Fruit fly (Drosophila melanogaster) whole organism, embryonic: ENCODE results near the gene CG8675.

Experiments used
- Abd-B ChIP-seq: fragments of 200-800 bp; sonication (Bioruptor generic); optimal IDR thresholded peaks from 2 replicates; lab custom pipeline; 2018; ENCODE audit warnings: missing biosample characterization, mild to moderate bottlenecking, missing genetic modification characterization, moderate library complexity
- Atf-2 ChIP-seq: fragments of 200-800 bp; sonication (Bioruptor generic); optimal IDR thresholded peaks from 2 replicates; lab custom pipeline; 2016; ENCODE audit warnings: missing biosample characterization, missing genetic modification characterization
- BEAF-32 ChIP-seq: fragments of 200-800 bp; sonication (Bioruptor generic); optimal IDR thresholded peaks from 3 replicates; lab custom pipeline; 2017; ENCODE audit warnings: missing biosample characterization, missing genetic modification characterization, mild to moderate bottlenecking, moderate library complexity, missing genetic modification reagents
- CG10979 ChIP-seq: fragments of 200-800 bp; sonication (Bioruptor generic); optimal IDR thresholded peaks from 2 replicates; lab custom pipeline; 2018; ENCODE audit warnings: missing biosample characterization, mild to moderate bottlenecking, missing genetic modification characterization, moderate library complexity
- CG11695 ChIP-seq: fragments of 200-800 bp; sonication (Bioruptor generic); IDR thresholded peaks from 3 replicates; pipeline ENCODE4 v1.3.6; 2022; ENCODE audit warnings: missing biosample characterization, missing genetic modification characterization
- CG12104 ChIP-seq: fragments of 200-800 bp; sonication (Bioruptor generic); optimal IDR thresholded peaks from 3 replicates; lab custom pipeline; 2016; ENCODE audit warnings: missing biosample characterization, missing genetic modification characterization
- CG12391 ChIP-seq: fragments of 200-800 bp; sonication (Bioruptor generic); optimal IDR thresholded peaks from 3 replicates; lab custom pipeline; 2018; ENCODE audit warnings: missing biosample characterization, mild to moderate bottlenecking, missing genetic modification characterization, moderate library complexity
- CG12769 ChIP-seq: fragments of 200-800 bp; sonication (Bioruptor generic); optimal IDR thresholded peaks from 2 replicates; lab custom pipeline; 2019; ENCODE audit warnings: missing biosample characterization, mild to moderate bottlenecking, missing genetic modification characterization, moderate library complexity
- CG14710 ChIP-seq: fragments of 200-800 bp; sonication (Bioruptor generic); optimal IDR thresholded peaks from 3 replicates; lab custom pipeline; 2019; ENCODE audit warnings: missing biosample characterization, mild to moderate bottlenecking, missing genetic modification characterization, moderate library complexity
- CG2116 ChIP-seq: fragments of 200-800 bp; sonication (Bioruptor generic); optimal IDR thresholded peaks from 3 replicates; lab custom pipeline; 2018; ENCODE audit warnings: missing biosample characterization, mild to moderate bottlenecking, missing genetic modification characterization
- CG2120 ChIP-seq: fragments of 200-800 bp; sonication (Bioruptor generic); optimal IDR thresholded peaks from 3 replicates; lab custom pipeline; 2016; ENCODE audit warnings: missing biosample characterization, missing genetic modification characterization
- CG2889 ChIP-seq: fragments of 200-800 bp; sonication (Bioruptor generic); IDR thresholded peaks from 3 replicates; pipeline ENCODE4 v1.3.6; 2022; ENCODE audit warnings: missing biosample characterization, missing genetic modification characterization
- CG30020 ChIP-seq: fragments of 200-800 bp; optimal IDR thresholded peaks from 2 replicates; lab custom pipeline; 2019; ENCODE audit warnings: missing biosample characterization, mild to moderate bottlenecking, missing genetic modification characterization, moderate library complexity
- CG31388 ChIP-seq: fragments of 200-800 bp; sonication (Bioruptor generic); optimal IDR thresholded peaks from 2 replicates; lab custom pipeline; 2016; ENCODE audit warnings: missing biosample characterization, missing genetic modification characterization
- CG33557 ChIP-seq: fragments of 200-800 bp; sonication (Bioruptor generic); optimal IDR thresholded peaks from 2 replicates; lab custom pipeline; 2019; ENCODE audit warnings: missing biosample characterization, mild to moderate bottlenecking, missing genetic modification characterization, moderate library complexity
- CG3995 ChIP-seq: fragments of 200-800 bp; sonication (Bioruptor generic); optimal IDR thresholded peaks from 3 replicates; lab custom pipeline; 2016; ENCODE audit warnings: missing biosample characterization, missing genetic modification characterization
- CG5180 ChIP-seq: fragments of 200-800 bp; sonication (Bioruptor generic); optimal IDR thresholded peaks from 3 replicates; lab custom pipeline; 2017; ENCODE audit warnings: missing biosample characterization, missing genetic modification characterization, mild to moderate bottlenecking, moderate library complexity, missing genetic modification reagents
- CG7928 ChIP-seq: fragments of 200-800 bp; sonication (Bioruptor generic); optimal IDR thresholded peaks from 2 replicates; lab custom pipeline; 2017; ENCODE audit warnings: missing biosample characterization, mild to moderate bottlenecking, missing genetic modification characterization
- CG8290 ChIP-seq, 3 experiments: fragments of 200-800 bp; sonication (Bioruptor generic); optimal IDR thresholded peaks; 2 replicates each; lab custom pipeline; 2016 to 2019; ENCODE audit warnings: missing biosample characterization in 3 of 3, missing genetic modification characterization in 3 of 3, mild to moderate bottlenecking in 2 of 3, moderate library complexity in 1 of 3
- CG8359 ChIP-seq: fragments of 200-800 bp; sonication (Bioruptor generic); optimal IDR thresholded peaks from 2 replicates; lab custom pipeline; 2017; ENCODE audit warnings: missing biosample characterization, mild to moderate bottlenecking, missing genetic modification characterization, borderline replicate concordance
- CG9215 ChIP-seq: fragments of 200-800 bp; sonication (Bioruptor generic); IDR thresholded peaks from 2 replicates; pipeline ENCODE4 v1.3.6; 2022; ENCODE audit warnings: missing biosample characterization, missing genetic modification characterization
- Dad ChIP-seq: fragments of 200-800 bp; sonication (Bioruptor generic); optimal IDR thresholded peaks from 3 replicates; lab custom pipeline; 2016; ENCODE audit warnings: missing biosample characterization, missing genetic modification characterization
- GATAe ChIP-seq: fragments of 200-800 bp; sonication (Bioruptor generic); conservative IDR thresholded peaks from 2 replicates; pipeline ENCODE4 v1.3.6; 2022; ENCODE audit warnings: missing biosample characterization, missing genetic modification characterization
- Hmr ChIP-seq: fragments of 200-800 bp; sonication (Bioruptor generic); optimal IDR thresholded peaks from 3 replicates; lab custom pipeline; 2017; ENCODE audit warnings: mild to moderate bottlenecking, missing biosample characterization, missing genetic modification reagents, missing genetic modification characterization
- Hmx ChIP-seq: fragments of 200-800 bp; sonication (Bioruptor generic); optimal IDR thresholded peaks from 2 replicates; lab custom pipeline; 2016; ENCODE audit warnings: missing biosample characterization, missing genetic modification characterization
- Hr3 ChIP-seq: fragments of 200-800 bp; sonication (Bioruptor generic); optimal IDR thresholded peaks from 3 replicates; lab custom pipeline; 2016; ENCODE audit warnings: missing biosample characterization, missing genetic modification characterization
- Hr51 ChIP-seq, 2 experiments: fragments of 200-800 bp; sonication (Bioruptor generic); optimal IDR thresholded peaks; 2 replicates in 1 of 2; 3 replicates in 1 of 2; lab custom pipeline; 2016 to 2018; ENCODE audit warnings: missing biosample characterization in 2 of 2, missing genetic modification characterization in 2 of 2, mild to moderate bottlenecking in 1 of 2, moderate library complexity in 1 of 2
- Lpt ChIP-seq: fragments of >200 bp; optimal IDR thresholded peaks from 2 replicates; lab custom pipeline; 2018; ENCODE audit warnings: missing biosample characterization, missing genetic modification characterization
- Mad ChIP-seq: fragments of 200-800 bp; sonication (Bioruptor generic); optimal IDR thresholded peaks from 2 replicates; lab custom pipeline; 2016; ENCODE audit warnings: missing biosample characterization, missing genetic modification characterization
- Med ChIP-seq: fragments of 200-800 bp; sonication (Bioruptor generic); peaks from one replicate; lab custom pipeline; 2016; ENCODE audit warnings: missing biosample characterization, missing genetic modification characterization, mild to moderate bottlenecking, inconsistent platforms, moderate library complexity
- Mrtf ChIP-seq: fragments of 200-800 bp; sonication (Bioruptor generic); IDR thresholded peaks from 3 replicates; pipeline ENCODE4 v1.3.6; 2022; ENCODE audit warnings: missing biosample characterization, missing genetic modification characterization
- Spps ChIP-seq: fragments of 200-800 bp; sonication (Bioruptor generic); optimal IDR thresholded peaks from 2 replicates; lab custom pipeline; 2018; ENCODE audit warnings: missing biosample characterization, mild to moderate bottlenecking, missing genetic modification characterization
- Xbp1 ChIP-seq: fragments of 200-800 bp; sonication (Bioruptor generic); optimal IDR thresholded peaks from 3 replicates; lab custom pipeline; 2016; ENCODE audit warnings: missing biosample characterization, mild to moderate bottlenecking, missing genetic modification characterization
- bigmax ChIP-seq: fragments of 200-800 bp; sonication (Bioruptor generic); optimal IDR thresholded peaks from 2 replicates; lab custom pipeline; 2018; ENCODE audit warnings: missing biosample characterization, mild to moderate bottlenecking, missing genetic modification characterization
- btn ChIP-seq: fragments of 200-800 bp; sonication (Bioruptor generic); optimal IDR thresholded peaks from 2 replicates; lab custom pipeline; 2016; ENCODE audit warnings: missing biosample characterization, missing genetic modification characterization
- chinmo ChIP-seq: fragments of 200-800 bp; sonication (Bioruptor generic); IDR thresholded peaks from 4 replicates; pipeline ENCODE4 v1.3.6; 2022; ENCODE audit warnings: missing biosample characterization, missing genetic modification characterization; ENCODE audit not compliant: partially characterized antibody
- dimm ChIP-seq: fragments of 200-800 bp; sonication (Bioruptor generic); IDR thresholded peaks from 2 replicates; pipeline ENCODE4 v1.3.6; 2022; ENCODE audit warnings: missing biosample characterization, missing genetic modification characterization
- disco-r ChIP-seq: fragments of 200-800 bp; sonication (Bioruptor generic); optimal IDR thresholded peaks from 2 replicates; lab custom pipeline; 2016; ENCODE audit warnings: missing biosample characterization, missing genetic modification characterization
- dm ChIP-seq: fragments of 200-800 bp; sonication (Bioruptor generic); optimal IDR thresholded peaks from 3 replicates; lab custom pipeline; 2016; ENCODE audit warnings: missing biosample characterization, missing genetic modification characterization
- ems ChIP-seq: fragments of 200-800 bp; sonication (Bioruptor generic); optimal IDR thresholded peaks from 3 replicates; lab custom pipeline; 2016; ENCODE audit warnings: missing biosample characterization, missing genetic modification characterization
- gem ChIP-seq: fragments of 200-800 bp; sonication (Bioruptor generic); optimal IDR thresholded peaks from 2 replicates; lab custom pipeline; 2019; ENCODE audit warnings: missing biosample characterization, mild to moderate bottlenecking, missing genetic modification characterization, moderate library complexity
- lmd ChIP-seq: fragments of 200-800 bp; sonication (Bioruptor generic); IDR thresholded peaks from 2 replicates; pipeline ENCODE4 v1.3.6; 2022; ENCODE audit warnings: missing biosample characterization, missing genetic modification characterization
- lola ChIP-seq, 3 experiments: fragments of >200 bp in 2 of 3; fragments of 200-800 bp in 1 of 3; sonication (Bioruptor generic) in 1 of 3; optimal IDR thresholded peaks; 2 replicates each; lab custom pipeline; 2017 to 2019; ENCODE audit warnings: missing biosample characterization in 3 of 3, missing genetic modification characterization in 3 of 3, mild to moderate bottlenecking in 1 of 3, moderate library complexity in 1 of 3
- lov ChIP-seq, 2 experiments: fragments of 200-800 bp in 1 of 2; fragments of >200 bp in 1 of 2; sonication (Bioruptor generic) in 1 of 2; IDR thresholded peaks in 1 of 2; optimal IDR thresholded peaks in 1 of 2; 2 replicates in 1 of 2; 3 replicates in 1 of 2; pipeline versions ENCODE4 v1.3.6 to Lab custom; 2017 to 2022; ENCODE audit warnings: missing biosample characterization in 1 of 2, missing genetic modification characterization in 1 of 2
- luna ChIP-seq: fragments of 200-800 bp; sonication (Bioruptor generic); optimal IDR thresholded peaks from 2 replicates; lab custom pipeline; 2016; ENCODE audit warnings: missing biosample characterization, missing genetic modification characterization
- mam ChIP-seq: fragments of 200-800 bp; sonication (Bioruptor generic); optimal IDR thresholded peaks from 3 replicates; lab custom pipeline; 2016; ENCODE audit warnings: missing biosample characterization, missing genetic modification characterization
- unpg ChIP-seq: fragments of 200-800 bp; sonication (Bioruptor generic); optimal IDR thresholded peaks from 3 replicates; lab custom pipeline; 2018; ENCODE audit warnings: missing biosample characterization, mild to moderate bottlenecking, missing genetic modification characterization, moderate library complexity
- vfl ChIP-seq: fragments of 200-800 bp; sonication (Bioruptor generic); optimal IDR thresholded peaks from 2 replicates; lab custom pipeline; 2016; ENCODE audit warnings: missing biosample characterization, missing genetic modification characterization

CG8675 gene

DNA sequence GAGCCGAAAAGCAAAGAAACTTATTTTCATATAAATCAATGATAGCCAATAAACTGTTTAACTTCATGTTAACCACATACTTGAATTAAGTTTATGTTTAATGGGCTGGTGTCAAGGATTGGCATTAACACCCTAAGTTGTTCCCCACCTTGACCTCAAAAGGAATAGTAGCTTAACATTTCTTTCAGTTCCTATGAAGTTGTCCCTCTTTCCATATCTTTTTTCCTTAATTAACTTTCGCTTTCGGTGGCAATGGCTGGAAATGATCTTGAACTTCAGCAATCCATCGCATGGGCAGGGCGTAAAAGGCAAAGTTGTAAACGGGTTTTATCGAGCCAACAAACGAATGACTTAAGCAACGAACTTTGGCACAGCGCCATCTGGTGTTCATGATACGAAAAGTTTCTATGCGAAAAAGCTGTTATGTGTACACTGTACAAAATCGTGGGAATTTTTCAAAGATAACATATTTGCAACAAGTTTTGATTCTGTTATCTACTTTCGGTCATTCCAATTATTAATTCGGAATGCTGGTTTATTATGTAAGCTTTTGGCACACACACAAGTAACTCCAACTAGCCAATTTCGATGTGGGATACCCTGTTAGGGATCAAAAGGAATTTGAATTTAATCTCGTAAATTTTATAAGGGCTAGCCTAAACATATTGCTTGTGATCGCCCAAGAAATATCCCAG lies 19.7 kb downstream of the CG8675 start (continued):
- no peak for TF ChIP-seq CG33557 (GFP tag; lab: Kevin White, UChicago)
- no peak for TF ChIP-seq CG8290 (GFP tag; optimal IDR thresholded peaks at IDR 0.05; lab: Kevin White, UChicago)
- TF ChIP-seq CG8290 (tag; optimal IDR thresholded peaks at IDR 0.05; lab: Kevin White, UChicago): peak in 1 of 2 experiments; percentile 39
- no peak for TF ChIP-seq CG12104 (GFP tag; lab: Kevin White, UChicago)
- TF ChIP-seq CG11695 (GFP tag; lab: Robert Waterston, UW): no peak
- TF ChIP-seq mam (GFP tag; lab: Kevin White, UChicago): peak; percentile 12
- TF ChIP-seq Hmx: no peak
- TF ChIP-seq Spps (tag; lab: Kevin White, UChicago): no peak
- no peak for TF ChIP-seq CG8359 (GFP tag; lab: Kevin White, UChicago)
- no peak for TF ChIP-seq lmd (GFP tag; lab: Robert Waterston, UW)
- no peak for TF ChIP-seq CG3995
- no peak for TF ChIP-seq CG7928 (GFP tag; lab: Kevin White, UChicago)
- TF ChIP-seq BEAF-32 (GFP tag; lab: Kevin White, UChicago): no peak
- peak in 1 of 2 experiments; percentile 36 for TF ChIP-seq Hr51 (GFP tag; optimal IDR thresholded peaks at IDR 0.05; lab: Kevin White, UChicago)
- peak; percentile 29 for TF ChIP-seq Mad (GFP tag; lab: Kevin White, UChicago)
- TF ChIP-seq dimm: no peak
- no peak for TF ChIP-seq luna
- TF ChIP-seq Atf-2: no peak
- TF ChIP-seq CG12769 (tag; lab: Kevin White, UChicago): peak; percentile 25
- no peak for TF ChIP-seq CG30020 (tag; lab: Kevin White, UChicago)
- TF ChIP-seq CG14710 (tag; lab: Kevin White, UChicago): no peak
- TF ChIP-seq dm (GFP tag; lab: Kevin White, UChicago): no peak
- TF ChIP-seq CG2116: no peak
- TF ChIP-seq CG5180: no peak
- peak; percentile 65 for TF ChIP-seq gem (tag; lab: Kevin White, UChicago)
- peak; percentile 0 for TF ChIP-seq vfl (GFP tag; lab: Kevin White, UChicago)
- no peak for TF ChIP-seq bigmax (GFP tag; lab: Kevin White, UChicago)
- no peak for TF ChIP-seq CG2889 (GFP tag; lab: Robert Waterston, UW)
- no peak for TF ChIP-seq CG31388
- no peak for TF ChIP-seq CG9215
- peak; percentile 32 for TF ChIP-seq CG12391 (tag; lab: Kevin White, UChicago)
- TF ChIP-seq Abd-B: peak; percentile 34
- no peak for TF ChIP-seq lov (optimal IDR thresholded peaks at IDR 0.05; lab: Kevin White, UChicago)
- TF ChIP-seq lov (GFP tag; IDR thresholded peaks at IDR 0.05; lab: Robert Waterston, UW): no peak
- no peak for TF ChIP-seq Lpt
- TF ChIP-seq chinmo (GFP tag; lab: Robert Waterston, UW): no peak
- TF ChIP-seq GATAe: no peak
- peak; percentile 44 for TF ChIP-seq CG2120 (GFP tag; lab: Kevin White, UChicago)
- TF ChIP-seq Xbp1 (GFP tag; lab: Kevin White, UChicago): peak; percentile 34
- TF ChIP-seq btn (GFP tag; lab: Kevin White, UChicago): no peak
- TF ChIP-seq ems (GFP tag; lab: Kevin White, UChicago): no peak
- no peak for TF ChIP-seq disco-r (GFP tag; lab: Kevin White, UChicago)
- peak; percentile 84 for TF ChIP-seq Med
- TF ChIP-seq lola (GFP tag; optimal IDR thresholded peaks at IDR 0.05; lab: Kevin White, UChicago): peak in 1 of 3 experiments; percentile 61
- TF ChIP-seq CG10979: no peak
- TF ChIP-seq Dad: no peak
- no peak for TF ChIP-seq Hmr
- no peak for TF ChIP-seq Hr3 (GFP tag; lab: Kevin White, UChicago)
- TF ChIP-seq Mrtf (GFP tag; lab: Robert Waterston, UW): no peak
- peak; percentile 53 for TF ChIP-seq unpg
